Fruit fly (Drosophila melanogaster) whole organism, pupa: ENCODE data around the gene CG33178.

Source experiments
- CG10348 ChIP-seq: fragments of 200-800 bp; sonication (Bioruptor generic); IDR thresholded peaks from 2 replicates; pipeline ENCODE4 v1.3.6; 2022; ENCODE audit warnings: missing biosample characterization, missing genetic modification characterization
- CG12605 ChIP-seq: fragments of 200-800 bp; sonication (Bioruptor generic); IDR thresholded peaks from 2 replicates; pipeline ENCODE4 v1.3.6; 2022; ENCODE audit warnings: missing biosample characterization, missing genetic modification characterization
- CG13204 ChIP-seq: fragments of 200-800 bp; sonication (Bioruptor generic); optimal IDR thresholded peaks from 2 replicates; lab custom pipeline; 2018; ENCODE audit warnings: missing biosample characterization, mild to moderate bottlenecking, missing genetic modification characterization, moderate library complexity
- CG14655 ChIP-seq: fragments of 200-800 bp; sonication (Bioruptor generic); optimal IDR thresholded peaks from 3 replicates; lab custom pipeline; 2017; ENCODE audit warnings: mild to moderate bottlenecking, missing biosample characterization, missing genetic modification reagents, missing genetic modification characterization
- CG15710 ChIP-seq: fragments of 200-800 bp; sonication (Bioruptor generic); optimal IDR thresholded peaks from 2 replicates; lab custom pipeline; 2018; ENCODE audit warnings: missing biosample characterization, mild to moderate bottlenecking, missing genetic modification characterization, moderate library complexity
- CG17806 ChIP-seq: fragments of 200-800 bp; sonication (Bioruptor generic); optimal IDR thresholded peaks from 2 replicates; lab custom pipeline; 2018; ENCODE audit warnings: missing biosample characterization, mild to moderate bottlenecking, missing genetic modification characterization, moderate library complexity
- CG32121 ChIP-seq: fragments of 200-800 bp; sonication (Bioruptor generic); IDR thresholded peaks from 2 replicates; pipeline ENCODE4 v1.3.6; 2022; ENCODE audit warnings: missing biosample characterization, missing genetic modification characterization
- CG34367 ChIP-seq: fragments of 200-800 bp; sonication (Bioruptor generic); optimal IDR thresholded peaks from 2 replicates; lab custom pipeline; 2018; ENCODE audit warnings: missing biosample characterization, mild to moderate bottlenecking, missing genetic modification characterization
- CG4496 ChIP-seq: fragments of 200-800 bp; sonication (Bioruptor generic); IDR thresholded peaks from 3 replicates; pipeline ENCODE4 v1.3.6; 2022; ENCODE audit warnings: missing biosample characterization, missing genetic modification characterization
- CG8159 ChIP-seq: fragments of 200-800 bp; sonication (Bioruptor generic); optimal IDR thresholded peaks from 3 replicates; lab custom pipeline; 2018; ENCODE audit warnings: missing biosample characterization, mild to moderate bottlenecking, missing genetic modification characterization, moderate library complexity
- CG8301 ChIP-seq: fragments of 200-800 bp; sonication (Bioruptor generic); optimal IDR thresholded peaks from 2 replicates; lab custom pipeline; 2018; ENCODE audit warnings: missing biosample characterization, mild to moderate bottlenecking, missing genetic modification characterization
- CG9948 ChIP-seq: fragments of 200-800 bp; sonication (Bioruptor generic); optimal IDR thresholded peaks from 2 replicates; lab custom pipeline; 2018; ENCODE audit warnings: missing biosample characterization, mild to moderate bottlenecking, missing genetic modification characterization, moderate library complexity
- D1 ChIP-seq: fragments of 200-800 bp; sonication (Bioruptor generic); optimal IDR thresholded peaks from 2 replicates; lab custom pipeline; 2018; ENCODE audit warnings: missing biosample characterization, mild to moderate bottlenecking, missing genetic modification characterization, moderate library complexity
- EcR ChIP-seq: fragments of 200-800 bp; sonication (Bioruptor generic); optimal IDR thresholded peaks from 3 replicates; lab custom pipeline; 2019; ENCODE audit warnings: missing biosample characterization, missing genetic modification characterization, mild to moderate bottlenecking, moderate library complexity, missing genetic modification reagents
- Ets98B ChIP-seq: fragments of 200-800 bp; sonication (Bioruptor generic); IDR thresholded peaks from 2 replicates; pipeline ENCODE4 v1.3.6; 2022; ENCODE audit warnings: missing biosample characterization, missing genetic modification characterization
- Pif1A ChIP-seq: fragments of 200-800 bp; sonication (Bioruptor generic); optimal IDR thresholded peaks from 3 replicates; lab custom pipeline; 2016; ENCODE audit warnings: missing biosample characterization, missing genetic modification characterization
- Pif1B ChIP-seq: fragments of 200-800 bp; sonication (Bioruptor generic); optimal IDR thresholded peaks from 3 replicates; lab custom pipeline; 2016; ENCODE audit warnings: missing biosample characterization, missing genetic modification characterization
- Snoo ChIP-seq: fragments of 200-800 bp; sonication (Bioruptor generic); optimal IDR thresholded peaks from 3 replicates; lab custom pipeline; 2017; ENCODE audit warnings: missing biosample characterization, mild to moderate bottlenecking, missing genetic modification characterization, inconsistent platforms
- fd96Ca ChIP-seq: fragments of 200-800 bp; sonication (Bioruptor generic); IDR thresholded peaks from 3 replicates; pipeline ENCODE4 v1.3.6; 2022; ENCODE audit warnings: missing biosample characterization, missing genetic modification characterization
- gl ChIP-seq: fragments of 200-800 bp; sonication (Bioruptor generic); optimal IDR thresholded peaks from 2 replicates; lab custom pipeline; 2018; ENCODE audit warnings: missing biosample characterization, mild to moderate bottlenecking, missing genetic modification characterization
- rn ChIP-seq: fragments of 200-800 bp; sonication (Bioruptor generic); IDR thresholded peaks from 2 replicates; pipeline ENCODE4 v1.3.6; 2022; ENCODE audit warnings: missing biosample characterization, missing genetic modification characterization

The CG33178 gene

dm6 chrX:15082681-15083080 lies at the start of gene CG33178:
Gene CG33178, plus strand, starts transcription at chrX:15082827.
- TF ChIP-seq CG17806 (tag; lab: Kevin White, UChicago) (no peak), Snoo (tag; lab: Kevin White, UChicago) (no peak), CG34367 (tag; lab: Kevin White, UChicago) (no peak), CG8159 (tag; lab: Kevin White, UChicago) (no peak), Pif1A (GFP tag; lab: Kevin White, UChicago) (no peak), D1 (tag; lab: Kevin White, UChicago) (no peak), CG4496 (0 out of 3 replicates have a peak, but pooled peaks have one; percentile 39), CG12605 (GFP tag; lab: Robert Waterston, UW) (no peak), fd96Ca (no peak)

- TF ChIP-seq fd96Ca, result 0 out of 3 replicates have a peak, but pooled peaks have one; percentile 7
- TF ChIP-seq CG8301 (tag; lab: Kevin White, UChicago), result no peak
- TF ChIP-seq CG14655 (GFP tag; lab: Kevin White, UChicago), result peak; percentile 7
- TF ChIP-seq CG4496, result peak; percentile 68; the same call in 2 of the 3 replicates
- TF ChIP-seq CG9948 (tag; lab: Kevin White, UChicago), result peak; percentile 2
- TF ChIP-seq CG8159 (tag; lab: Kevin White, UChicago), result peak; percentile 8
- TF ChIP-seq Pif1A (GFP tag; lab: Kevin White, UChicago), result no peak
- no peak for TF ChIP-seq CG34367 (tag; lab: Kevin White, UChicago)
- TF ChIP-seq EcR (GFP tag; lab: Kevin White, UChicago), result no peak
- TF ChIP-seq gl (tag; lab: Kevin White, UChicago), result no peak
- TF ChIP-seq CG13204 (GFP tag; lab: Kevin White, UChicago), result no peak
- no peak for TF ChIP-seq rn (GFP tag; lab: Robert Waterston, UW)
- peak; percentile 62 for TF ChIP-seq CG32121 (GFP tag; lab: Robert Waterston, UW)
- peak; percentile 34 for TF ChIP-seq CG17806 (tag; lab: Kevin White, UChicago)
- peak; percentile 27 for TF ChIP-seq Ets98B
- no peak for TF ChIP-seq Pif1B (GFP tag; lab: Kevin White, UChicago)
- TF ChIP-seq, all 21 proteins: peak for 8
These were observed 40.1 kb upstream of the CG33178 start for dm6 chrX:15042499-15042898.

- TF ChIP-seq CG10348 (GFP tag; lab: Robert Waterston, UW), result peak; percentile 62; the same call in 1 of the 2 replicates
- peak; percentile 83 for TF ChIP-seq fd96Ca
- TF ChIP-seq EcR (GFP tag; lab: Kevin White, UChicago), result no peak
- peak; percentile 51 for TF ChIP-seq CG34367 (tag; lab: Kevin White, UChicago)
- no peak for TF ChIP-seq gl (tag; lab: Kevin White, UChicago)
- peak; percentile 53 for TF ChIP-seq Snoo (tag; lab: Kevin White, UChicago)
- peak; percentile 74 for TF ChIP-seq CG17806 (tag; lab: Kevin White, UChicago)
- TF ChIP-seq CG15710 (tag; lab: Kevin White, UChicago), result peak; percentile 53
- TF ChIP-seq CG8301 (tag; lab: Kevin White, UChicago), result peak; percentile 80
- TF ChIP-seq CG4496, result peak; percentile 90
- TF ChIP-seq CG8159 (tag; lab: Kevin White, UChicago), result peak; percentile 59
- TF ChIP-seq Ets98B, result peak; percentile 88
- TF ChIP-seq CG14655 (GFP tag; lab: Kevin White, UChicago), result peak; percentile 80
- TF ChIP-seq CG12605 (GFP tag; lab: Robert Waterston, UW), result peak; percentile 89
- peak; percentile 85 for TF ChIP-seq CG32121 (GFP tag; lab: Robert Waterston, UW)
- TF ChIP-seq Pif1B (GFP tag; lab: Kevin White, UChicago), result peak; percentile 70
- TF ChIP-seq CG9948 (tag; lab: Kevin White, UChicago), result peak; percentile 65
- peak; percentile 59 for TF ChIP-seq Pif1A (GFP tag; lab: Kevin White, UChicago)
- no peak for TF ChIP-seq D1 (tag; lab: Kevin White, UChicago)
- no peak for TF ChIP-seq CG13204 (GFP tag; lab: Kevin White, UChicago)
- peak; percentile 75 for TF ChIP-seq rn (GFP tag; lab: Robert Waterston, UW)
These were observed 39.5 kb upstream of the CG33178 start for dm6 chrX:15043013-15043699.

dm6 chrX:15043700-15044225 lies 38.9 kb upstream of the CG33178 start, which contains the start of gene CG5541:
Gene CG5541, plus strand, starts transcription at chrX:15044123.
- TF ChIP-seq CG15710 (tag; lab: Kevin White, UChicago) (peak; percentile 35), gl (tag; lab: Kevin White, UChicago) (no peak), Snoo (tag; lab: Kevin White, UChicago) (peak; percentile 12), D1 (tag; lab: Kevin White, UChicago) (no peak), fd96Ca (0 out of 3 replicates have a peak, but pooled peaks have one; percentile 4), CG14655 (GFP tag; lab: Kevin White, UChicago) (peak; percentile 34), Pif1B (GFP tag; lab: Kevin White, UChicago) (peak; percentile 34), CG32121 (GFP tag; lab: Robert Waterston, UW) (peak; percentile 7; the same call in 1 of the 2 replicates), CG13204 (GFP tag; lab: Kevin White, UChicago) (no peak), CG34367 (tag; lab: Kevin White, UChicago) (no peak), CG8159 (tag; lab: Kevin White, UChicago) (peak; percentile 40), Pif1A (GFP tag; lab: Kevin White, UChicago) (peak; percentile 48), CG17806 (tag; lab: Kevin White, UChicago) (no peak), CG9948 (tag; lab: Kevin White, UChicago) (no peak), CG12605 (GFP tag; lab: Robert Waterston, UW) (no peak), Ets98B (no peak)

- no peak for TF ChIP-seq CG12605 (GFP tag; lab: Robert Waterston, UW)
- TF ChIP-seq gl (tag; lab: Kevin White, UChicago), result no peak
- no peak for TF ChIP-seq CG4496
- no peak for TF ChIP-seq Snoo (tag; lab: Kevin White, UChicago)
- TF ChIP-seq EcR (GFP tag; lab: Kevin White, UChicago), result no peak
- no peak for TF ChIP-seq CG32121 (GFP tag; lab: Robert Waterston, UW)
- TF ChIP-seq D1 (tag; lab: Kevin White, UChicago), result no peak
- no peak for TF ChIP-seq CG34367 (tag; lab: Kevin White, UChicago)
- no peak for TF ChIP-seq rn (GFP tag; lab: Robert Waterston, UW)
- TF ChIP-seq CG10348 (GFP tag; lab: Robert Waterston, UW), result no peak
- TF ChIP-seq CG8301 (tag; lab: Kevin White, UChicago), result no peak
- TF ChIP-seq Ets98B, result no peak
- TF ChIP-seq Pif1B (GFP tag; lab: Kevin White, UChicago), result no peak
- no peak for TF ChIP-seq CG15710 (tag; lab: Kevin White, UChicago)
- TF ChIP-seq CG14655 (GFP tag; lab: Kevin White, UChicago), result no peak
- no peak for TF ChIP-seq CG17806 (tag; lab: Kevin White, UChicago)
- no peak for TF ChIP-seq CG13204 (GFP tag; lab: Kevin White, UChicago)
- no peak for TF ChIP-seq CG9948 (tag; lab: Kevin White, UChicago)
- no peak for TF ChIP-seq CG8159 (tag; lab: Kevin White, UChicago)
These were observed 37.0 kb upstream of the CG33178 start for dm6 chrX:15045608-15046007.
